Fruit fly (Drosophila melanogaster): ENCODE results near the gene fy.
A peak's percentile ranks its signal among the peaks of the same experiment; 100 is the strongest.

fy gene

DNA sequence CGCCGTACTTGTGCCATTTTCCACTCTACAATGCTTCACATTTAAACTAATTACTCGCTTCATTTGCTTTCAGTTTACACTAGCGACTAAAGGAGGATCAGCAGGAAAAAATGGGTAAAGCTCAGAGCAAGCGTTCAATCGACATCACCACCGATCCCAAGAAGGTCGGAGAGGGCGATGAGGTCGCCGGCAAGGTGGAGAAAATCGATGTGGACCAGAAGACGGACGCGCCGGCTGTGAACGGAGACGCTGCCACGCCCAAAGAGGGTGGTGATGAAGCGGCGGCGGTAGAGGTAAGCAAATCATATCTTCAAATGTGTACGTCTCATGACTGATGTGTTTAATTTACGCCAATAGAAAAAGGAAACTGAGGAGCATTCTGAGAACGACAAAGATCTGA is 23.7 kb upstream of the fy start:
- no peak for TF ChIP-seq ATbp (GFP tag; optimal IDR thresholded peaks at IDR 0.05)
- TF ChIP-seq Med (GFP tag): peak; percentile 63

DNA sequence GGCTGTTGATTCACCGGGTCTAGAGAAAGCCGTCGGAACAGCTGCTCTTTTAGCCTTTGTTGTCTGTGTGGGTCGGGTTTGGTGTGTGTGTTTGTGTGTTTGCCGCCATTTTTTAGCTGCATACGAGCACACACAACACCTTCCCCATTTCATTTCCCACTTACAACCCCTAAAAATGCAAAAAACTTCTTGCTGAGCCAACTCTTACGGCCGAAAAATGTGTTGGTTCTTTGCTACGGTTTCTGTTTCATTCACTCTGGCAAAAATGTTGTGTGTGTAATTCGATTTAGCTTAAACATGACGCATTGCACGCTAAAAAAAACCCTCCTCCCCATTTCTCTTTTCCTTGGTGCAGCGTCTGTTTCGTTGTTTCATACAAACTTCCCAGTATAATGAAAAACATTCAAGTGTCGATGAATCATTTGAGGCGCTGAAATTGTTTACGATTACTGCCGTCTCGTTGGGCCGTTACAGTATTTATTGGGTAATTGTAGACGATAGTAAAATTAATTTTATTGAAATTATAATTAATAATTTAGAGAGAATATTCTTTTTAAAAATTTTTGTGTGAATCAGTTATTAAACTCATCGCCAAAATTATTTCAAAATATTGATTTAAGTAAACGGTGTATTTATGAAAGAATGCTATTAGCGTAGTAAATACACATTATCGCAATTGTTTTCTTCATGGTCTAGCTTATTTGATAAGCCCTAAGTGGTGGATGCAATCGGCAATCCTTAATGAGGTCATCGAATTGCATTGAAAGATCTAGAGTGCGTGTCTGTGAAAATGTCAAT is 23.1 kb upstream of the fy start:
- no peak for TF ChIP-seq Nf-YC (tag; optimal IDR thresholded peaks at IDR 0.05)
- TF ChIP-seq trh (GFP tag; optimal IDR thresholded peaks at IDR 0.05): no peak
- no peak for TF ChIP-seq salm (tag; optimal IDR thresholded peaks at IDR 0.05)
- no peak for TF ChIP-seq mirr (GFP tag; optimal IDR thresholded peaks at IDR 0.05)
- TF ChIP-seq CG2678 (tag; optimal IDR thresholded peaks at IDR 0.05): no peak
- no peak for TF ChIP-seq CG4854 (GFP tag; optimal IDR thresholded peaks at IDR 0.05)
- no peak for TF ChIP-seq CG7928 (GFP tag; optimal IDR thresholded peaks at IDR 0.05)
- no peak for TF ChIP-seq wor (GFP tag; IDR thresholded peaks at IDR 0.05)
- no peak for TF ChIP-seq dmrt11E (tag; optimal IDR thresholded peaks at IDR 0.05)
- TF ChIP-seq CG31441 (GFP tag; IDR thresholded peaks at IDR 0.05): no peak
- TF ChIP-seq CG2199 (GFP tag; IDR thresholded peaks at IDR 0.05): 0 out of 3 replicates have a peak, but pooled peaks have one; percentile 39
- peak; percentile 60 for TF ChIP-seq pros (GFP tag; optimal IDR thresholded peaks at IDR 0.05)
- TF ChIP-seq CG34224 (GFP tag; IDR thresholded peaks at IDR 0.05; ENCODE audit: partially characterized antibody): no peak
- TF ChIP-seq gro (GFP tag; optimal IDR thresholded peaks at IDR 0.05): no peak
- no peak for TF ChIP-seq CG2875 (GFP tag; optimal IDR thresholded peaks at IDR 0.05)
- no peak for TF ChIP-seq gcm (GFP tag; optimal IDR thresholded peaks at IDR 0.05)
- TF ChIP-seq CG12104 (GFP tag; optimal IDR thresholded peaks at IDR 0.05): no peak
- TF ChIP-seq CG9797 (GFP tag; optimal IDR thresholded peaks at IDR 0.05): no peak
- TF ChIP-seq z (GFP tag; IDR thresholded peaks at IDR 0.05): no peak
- no peak for TF ChIP-seq C15 (GFP tag; IDR thresholded peaks at IDR 0.05)
- no peak for TF ChIP-seq CG42726 (GFP tag; IDR thresholded peaks at IDR 0.05; ENCODE audit: partially characterized antibody)
- TF ChIP-seq CG17328 (GFP tag; IDR thresholded peaks at IDR 0.05): no peak
- 0 out of 3 replicates have a peak, but pooled peaks have one; percentile 21 for TF ChIP-seq CG11456 (GFP tag; IDR thresholded peaks at IDR 0.05)
- TF ChIP-seq cad (GFP tag; optimal IDR thresholded peaks at IDR 0.05): no peak
- TF ChIP-seq CG9215 (GFP tag; IDR thresholded peaks at IDR 0.05): no peak
- no peak for TF ChIP-seq maf-S (GFP tag; optimal IDR thresholded peaks at IDR 0.05)
- no peak for TF ChIP-seq Fer3 (tag; optimal IDR thresholded peaks at IDR 0.05)

DNA sequence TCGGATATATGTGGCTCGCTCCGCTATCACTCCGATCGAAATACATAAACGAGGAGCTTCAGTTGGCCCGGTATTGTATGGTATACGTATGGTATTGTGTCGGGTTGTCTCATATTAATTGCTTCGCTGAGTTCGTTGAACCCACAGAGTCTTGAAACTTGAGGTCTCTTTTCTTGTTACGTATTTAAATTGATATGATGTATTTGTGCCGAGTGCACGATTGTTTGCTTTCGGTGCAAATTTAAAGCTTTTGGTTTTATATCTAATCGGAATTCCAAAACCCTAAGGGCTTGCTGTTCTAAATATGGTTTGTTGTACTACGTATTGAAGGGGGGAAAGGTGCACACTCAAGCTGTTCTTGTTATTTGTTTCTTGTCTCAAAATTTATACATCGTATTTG is 22.1 kb upstream of the fy start:
- no peak for TF ChIP-seq gsb (GFP tag; IDR thresholded peaks at IDR 0.05)
- no peak for TF ChIP-seq usp (GFP tag; optimal IDR thresholded peaks at IDR 0.05)
- peak; percentile 31 for TF ChIP-seq Med (GFP tag)
- no peak for TF ChIP-seq CrebB (tag; optimal IDR thresholded peaks at IDR 0.05)
- no peak for TF ChIP-seq CG10267 (tag; optimal IDR thresholded peaks at IDR 0.05)
- TF ChIP-seq Trl (optimal IDR thresholded peaks at IDR 0.05): peak in 1 of 2 experiments; percentile 15
- no peak for TF ChIP-seq Trl (GFP tag; optimal IDR thresholded peaks at IDR 0.05)
- TF ChIP-seq disco-r (GFP tag; optimal IDR thresholded peaks at IDR 0.05): no peak
- peak; percentile 12 for TF ChIP-seq sens (GFP tag)
- TF ChIP-seq Dip3 (GFP tag; optimal IDR thresholded peaks at IDR 0.05): no peak
- TF ChIP-seq sug (tag; optimal IDR thresholded peaks at IDR 0.05): no peak
- TF ChIP-seq Jarid2 (GFP tag; optimal IDR thresholded peaks at IDR 0.05): no peak
- no peak for TF ChIP-seq CG1647 (GFP tag; optimal IDR thresholded peaks at IDR 0.05)
- no peak for TF ChIP-seq Lhr (GFP tag; optimal IDR thresholded peaks at IDR 0.05)
- no peak for TF ChIP-seq pum (GFP tag; optimal IDR thresholded peaks at IDR 0.05)
- no peak for TF ChIP-seq CG11398 (GFP tag; optimal IDR thresholded peaks at IDR 0.05)
- TF ChIP-seq gfzf (GFP tag; optimal IDR thresholded peaks at IDR 0.05): no peak
- no peak for TF ChIP-seq org-1 (GFP tag; optimal IDR thresholded peaks at IDR 0.05)
- TF ChIP-seq CG10147 (GFP tag; optimal IDR thresholded peaks at IDR 0.05): no peak
- TF ChIP-seq eyg (GFP tag; optimal IDR thresholded peaks at IDR 0.05): no peak
- TF ChIP-seq gt (GFP tag; IDR thresholded peaks at IDR 0.05): no peak
- no peak for TF ChIP-seq Nf-YC (tag; optimal IDR thresholded peaks at IDR 0.05)
